Worm (Caenorhabditis elegans): ENCODE measurements around the gene K01A2.4.

Gene K01A2.4

ce11 chrII:307154-307553 is at the start of gene K01A2.4:
K01A2.4 (plus strand) TSS chrII:307454.
- no peak for TF ChIP-seq unc-62 (GFP tag; optimal IDR thresholded peaks at IDR 0.05)

- TF ChIP-seq unc-62 (GFP tag; optimal IDR thresholded peaks at IDR 0.05): no peak
These were observed 49.7 kb upstream of the K01A2.4 start, which contains the start of gene cat-2 for ce11 chrII:257519-257918. cat-2 (plus strand) TSS chrII:257819.

- no peak for TF ChIP-seq unc-62 (GFP tag; optimal IDR thresholded peaks at IDR 0.05)
These were observed 43.7 kb upstream of the K01A2.4 start, which contains the start of gene scc-2 for ce11 chrII:263563-263962. scc-2 (minus strand) TSS chrII:263663.

ce11 chrII:264053-264452 is 43.2 kb upstream of the K01A2.4 start, which contains the start of gene B0432.14:
B0432.14 (plus strand) TSS chrII:264353.
- TF ChIP-seq unc-62 (GFP tag; optimal IDR thresholded peaks at IDR 0.05): no peak

- TF ChIP-seq unc-62 (GFP tag; optimal IDR thresholded peaks at IDR 0.05): no peak
These were observed 33.4 kb upstream of the K01A2.4 start, which contains the start of gene B0432.7 for ce11 chrII:273872-274271. B0432.7 (minus strand) TSS chrII:273972.

- TF ChIP-seq unc-62 (GFP tag; optimal IDR thresholded peaks at IDR 0.05): no peak
These were observed 28.6 kb upstream of the K01A2.4 start, which contains the start of gene B0432.8 for ce11 chrII:278636-279035. B0432.8 (minus strand) TSS chrII:278736.

- TF ChIP-seq unc-62 (GFP tag; optimal IDR thresholded peaks at IDR 0.05): no peak
These were observed 24.8 kb upstream of the K01A2.4 start, which contains the start of gene trul-1 for ce11 chrII:282483-282882. trul-1 (minus strand) TSS chrII:282583.

- no peak for TF ChIP-seq unc-62 (GFP tag; optimal IDR thresholded peaks at IDR 0.05)
These were observed 23.7 kb upstream of the K01A2.4 start, which contains the start of gene B0432.9 for ce11 chrII:283594-283993. B0432.9 (minus strand) TSS chrII:283694.

- no peak for TF ChIP-seq unc-62 (GFP tag; optimal IDR thresholded peaks at IDR 0.05)
These were observed 21.4 kb upstream of the K01A2.4 start, which contains the start of gene B0432.10 for ce11 chrII:285627-286550. B0432.10 (minus strand) TSS chrII:286275.

ce11 chrII:286551-286724 is 20.8 kb upstream of the K01A2.4 start, which contains the start of gene misc-1:
misc-1 (plus strand) TSS chrII:286625.
- no peak for TF ChIP-seq unc-62 (GFP tag; optimal IDR thresholded peaks at IDR 0.05)

ce11 chrII:288705-289205 is 18.5 kb upstream of the K01A2.4 start, which contains the start of gene mrpl-41:
mrpl-41 (plus strand) TSS chrII:288939.
- no peak for TF ChIP-seq unc-62 (GFP tag; optimal IDR thresholded peaks at IDR 0.05)

ce11 chrII:290282-290681 is 17.0 kb upstream of the K01A2.4 start, which contains the start of gene djr-1.1:
djr-1.1 (plus strand) TSS chrII:290582.
- TF ChIP-seq unc-62 (GFP tag; optimal IDR thresholded peaks at IDR 0.05): no peak

- TF ChIP-seq unc-62 (GFP tag; optimal IDR thresholded peaks at IDR 0.05): no peak
These were observed 12.6 kb upstream of the K01A2.4 start, which contains the start of gene B0432.11 for ce11 chrII:294606-295005. B0432.11 (minus strand) TSS chrII:294706.

ce11 chrII:296911-297440 is 10.3 kb upstream of the K01A2.4 start, which contains the start of the genes clec-117 and B0432.1:
clec-117 (minus strand) TSS chrII:297011.
B0432.1 (plus strand) TSS chrII:297390.
- no peak for TF ChIP-seq unc-62 (GFP tag; optimal IDR thresholded peaks at IDR 0.05)

- no peak for TF ChIP-seq unc-62 (GFP tag; optimal IDR thresholded peaks at IDR 0.05)
These were observed 7.6 kb upstream of the K01A2.4 start, which contains the start of gene K01A2.6 for ce11 chrII:299684-300083. K01A2.6 (plus strand) TSS chrII:299984.

Data from whole organism, dauer.